Worm (Caenorhabditis elegans) whole organism, early embryonic: ENCODE data around the gene C17F4.7.

Source experiments
- B0310.2 ChIP-seq: sonication (generic microtip); optimal IDR thresholded peaks from 2 replicates; lab custom pipeline; 2016; ENCODE audit warnings: mild to moderate bottlenecking, missing genetic modification characterization, missing compliant biosample characterization
- F13C5.2 ChIP-seq: sonication (generic microtip); optimal IDR thresholded peaks from 2 replicates; lab custom pipeline; 2017; ENCODE audit warnings: mild to moderate bottlenecking, missing genetic modification characterization, inconsistent platforms, missing compliant biosample characterization
- aly-1 ChIP-seq: sonication (generic microtip); optimal IDR thresholded peaks from 2 replicates; lab custom pipeline; 2016; ENCODE audit warnings: missing genetic modification characterization, missing compliant biosample characterization
- ama-1 ChIP-seq: fragments of 150-350 bp; optimal IDR thresholded peaks from 2 replicates; lab custom pipeline; 2014
- ceh-13 ChIP-seq: fragments of 200-800 bp; sonication (Bioruptor generic); optimal IDR thresholded peaks from 2 replicates; lab custom pipeline; 2018; ENCODE audit warnings: mild to moderate bottlenecking, missing genetic modification characterization, missing compliant biosample characterization
- ceh-36 ChIP-seq: sonication (generic microtip); optimal IDR thresholded peaks from 2 replicates; lab custom pipeline; 2016; ENCODE audit warnings: missing genetic modification characterization, inconsistent platforms, missing compliant biosample characterization
- ets-7 ChIP-seq: sonication (generic microtip); optimal IDR thresholded peaks from 2 replicates; lab custom pipeline; 2016; ENCODE audit warnings: missing genotype, missing genetic modification characterization, missing compliant biosample characterization
- flt-1 ChIP-seq: fragments of 200-800 bp; sonication (Bioruptor generic); IDR thresholded peaks from 2 replicates; pipeline ENCODE4 v1.3.6; 2022; ENCODE audit warnings: missing genetic modification characterization, missing compliant biosample characterization
- hmbx-1 ChIP-seq: sonication (generic microtip); optimal IDR thresholded peaks from 2 replicates; lab custom pipeline; 2016; ENCODE audit warnings: mild to moderate bottlenecking, missing genetic modification characterization, missing compliant biosample characterization
- hmg-4 ChIP-seq: fragments of 200-800 bp; sonication (Bioruptor generic); optimal IDR thresholded peaks from 2 replicates; lab custom pipeline; 2018; ENCODE audit warnings: mild to moderate bottlenecking, missing genetic modification characterization, missing compliant biosample characterization
- hnd-1 ChIP-seq: sonication (generic microtip); optimal IDR thresholded peaks from 2 replicates; lab custom pipeline; 2016; ENCODE audit warnings: missing genetic modification characterization, missing compliant biosample characterization
- pes-1 ChIP-seq: fragments of 200-800 bp; sonication (Bioruptor generic); IDR thresholded peaks from 2 replicates; pipeline ENCODE4 v1.3.6; 2022; ENCODE audit warnings: missing genetic modification reagents, missing genetic modification characterization, missing compliant biosample characterization
- scrt-1 ChIP-seq: fragments of 200-800 bp; sonication (Bioruptor generic); IDR thresholded peaks from 2 replicates; pipeline ENCODE4 v1.3.6; 2022; ENCODE audit warnings: missing genetic modification characterization, missing compliant biosample characterization
- sea-1 ChIP-seq: fragments of 200-800 bp; sonication (Bioruptor generic); conservative IDR thresholded peaks from 2 replicates; pipeline ENCODE4 v1.3.6; 2022; ENCODE audit warnings: missing genetic modification characterization, missing compliant biosample characterization
- tbx-11 ChIP-seq: fragments of 200-800 bp; sonication (Bioruptor generic); IDR thresholded peaks from 2 replicates; pipeline ENCODE4 v1.3.6; 2022; ENCODE audit warnings: missing genetic modification characterization, missing compliant biosample characterization
- tbx-37 ChIP-seq: fragments of 200-800 bp; sonication (Bioruptor generic); conservative IDR thresholded peaks from 2 replicates; pipeline ENCODE4 v1.3.6; 2022; ENCODE audit warnings: missing genetic modification reagents, missing genetic modification characterization, missing compliant biosample characterization
- tra-4 ChIP-seq: sonication (generic microtip); optimal IDR thresholded peaks from 2 replicates; lab custom pipeline; 2017; ENCODE audit warnings: missing genetic modification characterization, missing compliant biosample characterization

C17F4.7 gene

DNA sequence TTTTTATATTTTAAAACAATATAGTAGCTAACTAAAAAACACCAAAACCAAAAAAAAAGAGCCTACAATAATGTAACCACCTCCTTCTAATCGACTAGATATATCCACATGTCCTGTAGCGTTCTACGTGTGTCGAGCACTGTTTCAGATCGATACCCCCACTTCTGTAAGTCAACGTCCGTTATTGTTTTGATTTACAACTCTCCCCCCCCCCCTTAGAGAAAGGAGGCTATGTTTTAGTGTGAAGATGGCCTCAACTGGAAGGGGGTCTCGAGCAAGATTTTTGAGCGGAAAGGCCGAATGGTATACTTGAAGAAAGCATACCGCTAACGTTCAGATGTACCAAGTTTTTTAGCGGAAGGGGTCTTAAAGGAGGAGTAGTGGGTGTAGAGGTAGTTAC is 31.9 kb upstream of the C17F4.7 start, which contains the start of gene F02E11.4:
F02E11.4 (minus strand) TSS at position 101 of the 400 bp plus-strand sequence.
- no peak for TF ChIP-seq ama-1
- TF ChIP-seq tra-4 = no peak
- TF ChIP-seq hmbx-1 (tag; lab: Kevin White, UChicago) = no peak
- TF ChIP-seq ceh-13 (GFP tag; lab: Kevin White, UChicago) = no peak
- no peak for TF ChIP-seq tbx-37 (GFP tag; lab: Robert Waterston, UW)
- TF ChIP-seq tbx-11 = no peak
- no peak for TF ChIP-seq flt-1
- TF ChIP-seq F13C5.2 (tag; lab: Kevin White, UChicago) = no peak
- no peak for TF ChIP-seq hmg-4 (GFP tag; lab: Kevin White, UChicago)
- TF ChIP-seq scrt-1 (GFP tag; lab: Robert Waterston, UW) = no peak
- no peak for TF ChIP-seq ceh-36
- no peak for TF ChIP-seq B0310.2 (tag; lab: Kevin White, UChicago)
- TF ChIP-seq ets-7 (tag; lab: Kevin White, UChicago) = no peak
- TF ChIP-seq sea-1 = no peak
- no peak for TF ChIP-seq pes-1 (GFP tag; lab: Robert Waterston, UW)
- no peak for TF ChIP-seq hnd-1 (tag; lab: Kevin White, UChicago)
- no peak for TF ChIP-seq aly-1 (tag; lab: Kevin White, UChicago)

DNA sequence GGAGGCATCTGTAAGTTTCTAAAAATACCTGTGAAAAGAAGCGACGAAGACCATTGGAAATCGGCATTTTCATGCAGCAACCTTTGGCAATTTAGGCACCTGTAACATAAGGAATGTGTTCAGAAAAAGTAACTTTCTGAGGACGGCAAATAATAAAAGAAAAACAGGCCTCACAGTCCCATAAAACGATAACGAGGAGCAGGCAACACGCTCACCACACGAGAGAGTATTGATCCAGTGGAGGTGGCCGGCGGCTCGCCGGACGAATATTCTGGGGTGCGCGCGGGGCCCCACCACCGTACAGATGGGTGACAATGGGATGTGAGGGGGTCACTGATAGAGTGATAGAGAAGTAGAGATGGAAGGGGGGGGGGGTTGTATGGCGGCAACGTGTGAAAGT is 29.1 kb upstream of the C17F4.7 start, which contains the start of gene F02E11.3:
F02E11.3 (minus strand) TSS at position 101 of the 400 bp plus-strand sequence.
- TF ChIP-seq F13C5.2 (tag; lab: Kevin White, UChicago) (no peak), hnd-1 (tag; lab: Kevin White, UChicago) (no peak), tbx-37 (GFP tag; lab: Robert Waterston, UW) (no peak), hmbx-1 (tag; lab: Kevin White, UChicago) (no peak), flt-1 (no peak), sea-1 (no peak), tra-4 (no peak)

DNA sequence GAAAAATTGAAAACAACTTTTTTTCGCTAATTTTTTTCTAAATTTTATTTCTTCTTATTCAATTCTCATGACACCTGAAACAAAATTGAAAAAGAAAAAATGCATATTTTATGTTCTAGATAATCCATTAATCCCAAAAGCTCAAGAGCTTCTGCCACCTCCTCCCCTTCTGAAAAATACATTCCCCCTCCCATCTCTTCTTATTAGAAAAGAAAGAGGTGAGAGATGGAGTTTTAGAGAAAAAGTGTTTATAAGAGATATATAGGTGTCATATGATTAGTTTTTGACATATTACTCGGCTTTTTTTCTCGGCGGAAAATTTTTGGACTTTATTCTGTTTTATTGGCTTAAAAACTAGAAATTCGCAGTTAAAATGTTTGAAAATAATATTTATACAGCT is 24.8 kb upstream of the C17F4.7 start:
- TF ChIP-seq hnd-1 (tag; lab: Kevin White, UChicago) (no peak), ceh-36 (no peak), tbx-11 (no peak), scrt-1 (GFP tag; lab: Robert Waterston, UW) (no peak), flt-1 (no peak), B0310.2 (tag; lab: Kevin White, UChicago) (no peak), sea-1 (no peak), ceh-13 (GFP tag; lab: Kevin White, UChicago) (no peak), pes-1 (GFP tag; lab: Robert Waterston, UW) (no peak), hmbx-1 (tag; lab: Kevin White, UChicago) (no peak), ets-7 (tag; lab: Kevin White, UChicago) (no peak), ama-1 (no peak), tbx-37 (GFP tag; lab: Robert Waterston, UW) (no peak), F13C5.2 (tag; lab: Kevin White, UChicago) (no peak)

DNA sequence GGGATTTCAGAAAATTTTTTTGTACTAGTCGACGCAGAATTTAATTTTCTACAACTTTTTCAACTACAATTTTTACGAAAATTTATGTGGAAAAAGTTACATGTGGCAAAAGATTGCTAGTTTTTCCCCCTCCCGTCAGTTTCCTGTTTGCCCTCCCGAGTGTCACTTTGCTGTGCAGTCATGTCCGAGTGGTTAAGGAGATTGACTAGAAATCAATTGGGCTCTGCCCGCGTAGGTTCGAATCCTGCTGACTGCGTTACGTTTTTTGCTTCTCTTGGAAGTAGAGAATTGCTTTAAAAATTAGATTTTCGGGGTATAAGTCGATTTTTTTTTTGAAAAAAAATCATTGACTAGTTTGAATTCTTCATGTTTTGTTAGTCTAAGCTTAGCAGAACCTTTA is 22.0 kb upstream of the C17F4.7 start:
- no peak for TF ChIP-seq ama-1
- TF ChIP-seq hnd-1 (tag; lab: Kevin White, UChicago) = peak; percentile 1
- TF ChIP-seq B0310.2 (tag; lab: Kevin White, UChicago) = no peak
- TF ChIP-seq tbx-11 = peak; percentile 58
- no peak for TF ChIP-seq F13C5.2 (tag; lab: Kevin White, UChicago)
- TF ChIP-seq flt-1 = peak; percentile 60; the same call in 1 of the 2 replicates
- TF ChIP-seq scrt-1 (GFP tag; lab: Robert Waterston, UW) = 0 out of 2 replicates have a peak, but pooled peaks have one; percentile 19
- no peak for TF ChIP-seq hmg-4 (GFP tag; lab: Kevin White, UChicago)
- no peak for TF ChIP-seq sea-1
- TF ChIP-seq pes-1 (GFP tag; lab: Robert Waterston, UW) = peak; percentile 82
- no peak for TF ChIP-seq tbx-37 (GFP tag; lab: Robert Waterston, UW)
- no peak for TF ChIP-seq aly-1 (tag; lab: Kevin White, UChicago)
- no peak for TF ChIP-seq hmbx-1 (tag; lab: Kevin White, UChicago)
- TF ChIP-seq ceh-13 (GFP tag; lab: Kevin White, UChicago) = peak; percentile 49
- TF ChIP-seq tra-4 = no peak
- TF ChIP-seq ets-7 (tag; lab: Kevin White, UChicago) = no peak
- no peak for TF ChIP-seq ceh-36

DNA sequence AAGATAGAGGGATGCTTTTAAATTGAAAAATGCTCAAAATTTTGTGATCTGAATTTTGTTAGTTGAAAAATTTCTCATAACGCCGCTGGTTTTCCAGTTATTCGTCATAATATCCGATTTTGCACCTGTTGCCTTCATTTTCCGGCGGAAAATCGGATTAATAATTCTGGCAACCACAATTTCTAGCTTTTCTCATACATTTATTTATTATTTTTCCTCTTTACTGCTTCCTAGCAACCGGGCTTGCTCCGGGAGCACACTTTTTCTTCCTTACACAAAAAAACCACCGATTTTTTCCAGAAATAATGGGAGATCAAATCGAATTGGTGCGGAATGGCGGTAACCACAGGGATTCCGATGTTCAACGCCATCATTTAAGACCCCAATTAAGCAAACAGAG is 21.6 kb upstream of the C17F4.7 start, which contains the start of gene F02E11.7:
F02E11.7 (plus strand) TSS at position 301 of the 400 bp plus-strand sequence.
- TF ChIP-seq hmg-4 (GFP tag; lab: Kevin White, UChicago) (no peak), flt-1 (no peak), hmbx-1 (tag; lab: Kevin White, UChicago) (no peak), tbx-11 (no peak), tra-4 (no peak), ama-1 (no peak), ets-7 (tag; lab: Kevin White, UChicago) (no peak), tbx-37 (GFP tag; lab: Robert Waterston, UW) (no peak), ceh-36 (no peak), ceh-13 (GFP tag; lab: Kevin White, UChicago) (no peak), hnd-1 (tag; lab: Kevin White, UChicago) (no peak), B0310.2 (tag; lab: Kevin White, UChicago) (no peak), aly-1 (tag; lab: Kevin White, UChicago) (no peak), F13C5.2 (tag; lab: Kevin White, UChicago) (no peak), pes-1 (GFP tag; lab: Robert Waterston, UW) (no peak), scrt-1 (GFP tag; lab: Robert Waterston, UW) (no peak), sea-1 (no peak)

DNA sequence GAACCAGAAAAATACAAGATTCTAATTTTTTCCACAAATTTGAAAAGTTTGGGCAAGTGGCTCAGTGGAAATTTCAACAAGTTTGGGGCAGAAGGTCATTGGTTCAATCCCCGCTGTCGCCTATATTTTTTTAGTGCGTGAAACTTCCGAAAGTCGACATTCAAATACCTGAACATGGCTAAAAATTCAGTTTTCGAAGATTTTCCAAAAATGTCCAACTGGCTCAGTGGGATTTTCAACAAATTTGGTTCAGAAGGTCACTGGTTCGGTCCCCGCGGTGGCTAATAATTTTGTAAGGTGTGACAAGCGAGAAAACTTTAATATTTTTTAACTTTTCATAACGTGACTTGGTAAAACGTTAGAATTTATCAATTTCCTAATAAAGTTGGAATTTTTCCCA is 18.9 kb upstream of the C17F4.7 start:
- TF ChIP-seq scrt-1 (GFP tag; lab: Robert Waterston, UW) = no peak
- TF ChIP-seq tbx-11 = no peak
- TF ChIP-seq sea-1 = no peak
- no peak for TF ChIP-seq ets-7 (tag; lab: Kevin White, UChicago)

DNA sequence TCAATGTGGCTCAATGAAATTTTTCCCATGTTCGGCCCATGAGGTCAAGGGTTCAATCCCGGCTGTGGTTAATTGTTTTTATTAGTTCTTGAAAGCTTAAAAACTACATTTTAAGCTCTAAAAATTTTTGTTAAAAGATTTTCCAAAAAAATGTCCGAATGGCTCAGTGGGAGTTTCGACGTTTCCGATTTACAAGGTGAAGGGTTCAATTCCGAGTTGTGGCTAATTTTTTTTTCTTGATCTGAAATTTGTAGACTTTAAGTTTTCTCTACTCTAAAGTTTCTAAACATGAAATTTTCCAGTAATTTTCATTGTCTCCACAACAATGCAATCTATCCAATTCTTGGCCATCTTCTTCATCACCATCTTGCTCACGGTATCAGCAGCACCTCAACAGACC is 16.7 kb upstream of the C17F4.7 start, which contains the start of gene F02E11.2:
F02E11.2 (plus strand) TSS at position 301 of the 400 bp plus-strand sequence.
- TF ChIP-seq flt-1 (no peak), hmg-4 (GFP tag; lab: Kevin White, UChicago) (no peak), scrt-1 (GFP tag; lab: Robert Waterston, UW) (no peak), tbx-37 (GFP tag; lab: Robert Waterston, UW) (no peak), ets-7 (tag; lab: Kevin White, UChicago) (no peak), aly-1 (tag; lab: Kevin White, UChicago) (no peak), hnd-1 (tag; lab: Kevin White, UChicago) (no peak), ama-1 (no peak), sea-1 (no peak), pes-1 (GFP tag; lab: Robert Waterston, UW) (no peak), F13C5.2 (tag; lab: Kevin White, UChicago) (no peak), tbx-11 (no peak), ceh-13 (GFP tag; lab: Kevin White, UChicago) (no peak), hmbx-1 (tag; lab: Kevin White, UChicago) (no peak), B0310.2 (tag; lab: Kevin White, UChicago) (no peak), ceh-36 (no peak), tra-4 (no peak)
